Fruit fly (Drosophila melanogaster) whole organism, adult: ENCODE data around the gene GATAd.
A peak's percentile ranks its signal among the peaks of the same experiment; 100 is the strongest.

Source experiments
- CG12768 ChIP-seq: fragments of 200-800 bp; sonication (Bioruptor generic); optimal IDR thresholded peaks from 2 replicates; lab custom pipeline; 2017; ENCODE audit warnings: missing biosample characterization, missing genetic modification characterization, mild to moderate bottlenecking, moderate library complexity, missing genetic modification reagents
- CG7101 ChIP-seq: fragments of 200-800 bp; sonication (Bioruptor generic); optimal IDR thresholded peaks from 2 replicates; lab custom pipeline; 2018; ENCODE audit warnings: missing biosample characterization, mild to moderate bottlenecking, missing genetic modification characterization, moderate library complexity
- Clk ChIP-seq: fragments of 200-800 bp; sonication (Bioruptor generic); optimal IDR thresholded peaks from 2 replicates; lab custom pipeline; 2017; ENCODE audit warnings: missing biosample characterization, missing genetic modification characterization
- kay ChIP-seq: fragments of 200-800 bp; sonication (Bioruptor generic); peaks from one replicate; lab custom pipeline; 2016; ENCODE audit warnings: missing biosample characterization, missing genetic modification characterization, borderline replicate concordance

- TF ChIP-seq kay (GFP tag; lab: Kevin White, UChicago) = peak; percentile 69
- no peak for TF ChIP-seq CG12768 (GFP tag; lab: Kevin White, UChicago)
- TF ChIP-seq CG7101 (tag; lab: Kevin White, UChicago) = no peak
- TF ChIP-seq Clk = no peak
Measured at dm6 chr2L:10322773-10323487, 10.6 kb upstream of the GATAd start, which contains the start of gene CG5381.
